Fruit fly (Drosophila melanogaster): ENCODE measurements around the gene Rsod.
A peak's percentile ranks its signal among the peaks of the same experiment; 100 is the strongest.

The Rsod gene

DNA sequence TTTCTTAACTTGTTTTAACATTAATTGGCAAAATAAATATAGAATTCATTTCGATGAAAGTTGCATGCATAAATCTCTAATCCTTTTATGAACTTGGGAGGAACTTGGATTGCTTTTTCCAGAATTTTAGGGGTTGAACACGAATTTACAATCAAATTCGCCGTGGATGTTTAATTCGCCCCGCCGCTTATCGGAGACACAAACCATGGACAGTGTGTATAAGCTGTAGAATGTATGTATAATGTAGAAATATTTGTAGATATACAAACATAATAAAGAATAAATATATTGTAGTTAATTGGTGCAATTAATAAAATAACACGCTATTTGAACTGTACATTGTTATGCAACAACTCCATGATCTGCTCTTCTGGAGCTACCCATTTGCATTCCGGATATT lies 49.3 kb downstream of the Rsod start (continued):
- TF ChIP-seq yki (optimal IDR thresholded peaks at IDR 0.05) (no peak), Rx (GFP tag; IDR thresholded peaks at IDR 0.05) (no peak), BtbVII (GFP tag; optimal IDR thresholded peaks at IDR 0.05) (no peak), sr (GFP tag; IDR thresholded peaks at IDR 0.05) (no peak), Sox100B (GFP tag; optimal IDR thresholded peaks at IDR 0.05) (no peak), CG34376 (GFP tag; optimal IDR thresholded peaks at IDR 0.05) (no peak), pita (GFP tag; optimal IDR thresholded peaks at IDR 0.05) (peak; percentile 11), Antp (GFP tag; optimal IDR thresholded peaks at IDR 0.05) (no peak), bowl (GFP tag; IDR thresholded peaks at IDR 0.05) (no peak), Hand (GFP tag; optimal IDR thresholded peaks at IDR 0.05) (no peak), CG6765 (GFP tag; optimal IDR thresholded peaks at IDR 0.05) (no peak), ind (GFP tag; optimal IDR thresholded peaks at IDR 0.05) (no peak), ato (GFP tag; IDR thresholded peaks at IDR 0.05; ENCODE audit: partially characterized antibody) (no peak), stc (GFP tag; IDR thresholded peaks at IDR 0.05) (no peak), row (GFP tag; IDR thresholded peaks at IDR 0.05) (no peak), CG13123 (GFP tag; optimal IDR thresholded peaks at IDR 0.05) (no peak), jumu (GFP tag; optimal IDR thresholded peaks at IDR 0.05) (no peak), CG13624 (GFP tag; optimal IDR thresholded peaks at IDR 0.05) (no peak), CG3163 (GFP tag; optimal IDR thresholded peaks at IDR 0.05) (no peak), CG2120 (GFP tag; optimal IDR thresholded peaks at IDR 0.05) (no peak), knrl (GFP tag; IDR thresholded peaks at IDR 0.05; ENCODE audit: partially characterized antibody) (peak; percentile 46; the same call in 2 of the 3 replicates), zfh2 (GFP tag; optimal IDR thresholded peaks at IDR 0.05) (no peak), Nf-YA (GFP tag; IDR thresholded peaks at IDR 0.05) (no peak), CG10462 (GFP tag; optimal IDR thresholded peaks at IDR 0.05) (no peak), jigr1 (GFP tag; IDR thresholded peaks at IDR 0.05) (no peak), CG8281 (tag; optimal IDR thresholded peaks at IDR 0.05) (no peak), CG42726 (GFP tag; IDR thresholded peaks at IDR 0.05; ENCODE audit: partially characterized antibody) (peak; percentile 65; the same call in 1 of the 2 replicates), CG32772 (GFP tag; IDR thresholded peaks at IDR 0.05) (no peak), HLHmδ (GFP tag; optimal IDR thresholded peaks at IDR 0.05) (no peak), ftz-f1 (GFP tag; optimal IDR thresholded peaks at IDR 0.05) (no peak), CG12942 (GFP tag; optimal IDR thresholded peaks at IDR 0.05) (no peak), CG11085 (GFP tag; IDR thresholded peaks at IDR 0.05) (no peak), CG16863 (GFP tag; optimal IDR thresholded peaks at IDR 0.05) (no peak), ken (GFP tag; IDR thresholded peaks at IDR 0.05) (no peak), CG6791 (GFP tag; IDR thresholded peaks at IDR 0.05; ENCODE audit: partially characterized antibody) (peak; percentile 60; the same call in 2 of the 3 replicates), CG33557 (GFP tag; optimal IDR thresholded peaks at IDR 0.05) (no peak), gce (GFP tag; IDR thresholded peaks at IDR 0.05) (no peak), tll (GFP tag; optimal IDR thresholded peaks at IDR 0.05) (no peak), CTCF (GFP tag; optimal IDR thresholded peaks at IDR 0.05) (peak; percentile 50), tap (tag; optimal IDR thresholded peaks at IDR 0.05) (no peak), CG13424 (tag; optimal IDR thresholded peaks at IDR 0.05) (no peak), zf30C (GFP tag; optimal IDR thresholded peaks at IDR 0.05) (no peak), CG15514 (GFP tag; optimal IDR thresholded peaks at IDR 0.05) (no peak), lilli (GFP tag; optimal IDR thresholded peaks at IDR 0.05) (no peak), CG1602 (GFP tag; optimal IDR thresholded peaks at IDR 0.05) (no peak), CG13287 (GFP tag; IDR thresholded peaks at IDR 0.05; ENCODE audit: partially characterized antibody) (no peak; the same call in 1 of the 2 replicates), cato (GFP tag; optimal IDR thresholded peaks at IDR 0.05; ENCODE audit: borderline replicate concordance) (no peak), unpg (GFP tag; optimal IDR thresholded peaks at IDR 0.05) (no peak), sim (GFP tag; IDR thresholded peaks at IDR 0.05) (no peak), amos (GFP tag; IDR thresholded peaks at IDR 0.05; ENCODE audit: partially characterized antibody) (peak; percentile 70), fd3F (GFP tag; optimal IDR thresholded peaks at IDR 0.05) (no peak), zen2 (GFP tag; IDR thresholded peaks at IDR 0.05; ENCODE audit: partially characterized antibody) (no peak)

Data from whole organism, embryonic.